Worm (Caenorhabditis elegans) whole organism, midembryonic: ENCODE data around the gene F38B2.4.

Source experiments
- T22C8.4 ChIP-seq: fragments of 200-800 bp; sonication (Bioruptor generic); IDR thresholded peaks from 2 replicates; pipeline ENCODE4 v1.3.6; 2022; ENCODE audit warnings: missing genetic modification characterization, missing compliant biosample characterization
- cog-1 ChIP-seq: sonication (generic microtip); optimal IDR thresholded peaks from 2 replicates; lab custom pipeline; 2016; ENCODE audit warnings: missing genetic modification characterization, missing compliant biosample characterization
- flt-1 ChIP-seq: fragments of 200-800 bp; sonication (Bioruptor generic); IDR thresholded peaks from 2 replicates; pipeline ENCODE4 v1.3.6; 2022; ENCODE audit warnings: missing genetic modification characterization, missing compliant biosample characterization
- klf-2 ChIP-seq: fragments of 200-800 bp; sonication (Bioruptor generic); conservative IDR thresholded peaks from 2 replicates; pipeline ENCODE4 v1.3.6; 2022; ENCODE audit warnings: missing genetic modification reagents, missing genetic modification characterization, missing compliant biosample characterization
- med-1 ChIP-seq: sonication (generic microtip); optimal IDR thresholded peaks from 2 replicates; lab custom pipeline; 2017; ENCODE audit warnings: missing genetic modification characterization, mild to moderate bottlenecking, missing compliant biosample characterization, antibody characterized with exemption, missing genetic modification reagents; ENCODE audit not compliant: insufficient read depth
- tab-1 ChIP-seq: fragments of 200-800 bp; sonication (Bioruptor generic); IDR thresholded peaks from 2 replicates; pipeline ENCODE4 v1.3.6; 2022; ENCODE audit warnings: missing genetic modification characterization, missing compliant biosample characterization
- ztf-23 ChIP-seq: fragments of 200-800 bp; sonication (Bioruptor generic); IDR thresholded peaks from 2 replicates; pipeline ENCODE4 v1.3.6; 2022; ENCODE audit warnings: missing genetic modification reagents, missing genetic modification characterization, missing compliant biosample characterization
- ztf-29 ChIP-seq: fragments of 200-800 bp; sonication (Bioruptor generic); IDR thresholded peaks from 2 replicates; pipeline ENCODE4 v1.3.6; 2022; ENCODE audit warnings: missing genetic modification reagents, missing genetic modification characterization, missing compliant biosample characterization

DNA sequence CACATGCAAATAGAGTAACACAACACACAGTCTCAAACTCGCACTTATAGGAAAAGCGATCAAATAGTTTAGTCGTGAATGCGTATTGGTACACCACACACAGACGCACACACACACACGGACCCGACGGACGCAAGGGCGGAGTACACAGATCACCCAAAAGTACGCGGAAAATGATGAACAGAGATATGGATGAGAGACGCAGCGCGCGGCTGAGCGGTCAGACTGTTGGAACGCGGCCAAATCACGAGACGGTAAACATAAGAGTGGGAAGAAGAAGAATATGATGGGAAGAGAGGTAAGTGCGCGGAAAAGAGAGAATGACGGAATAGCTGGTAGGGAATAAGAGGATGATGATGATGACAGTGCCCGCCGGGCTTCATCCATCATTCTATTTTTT is 39.4 kb downstream of the F38B2.4 start:
- TF ChIP-seq ztf-23 (GFP tag; lab: Robert Waterston, UW): no peak
- no peak for TF ChIP-seq tab-1 (GFP tag; lab: Robert Waterston, UW)
- no peak for TF ChIP-seq klf-2
- no peak for TF ChIP-seq T22C8.4
- peak; percentile 37; the same call in 1 of the 2 replicates for TF ChIP-seq flt-1 (GFP tag; lab: Robert Waterston, UW)
- no peak for TF ChIP-seq ztf-29 (GFP tag; lab: Robert Waterston, UW)
- TF ChIP-seq med-1: no peak
- TF ChIP-seq cog-1: peak; percentile 2
